Worm (Caenorhabditis elegans): ENCODE results near the gene nekl-3.

DNA sequence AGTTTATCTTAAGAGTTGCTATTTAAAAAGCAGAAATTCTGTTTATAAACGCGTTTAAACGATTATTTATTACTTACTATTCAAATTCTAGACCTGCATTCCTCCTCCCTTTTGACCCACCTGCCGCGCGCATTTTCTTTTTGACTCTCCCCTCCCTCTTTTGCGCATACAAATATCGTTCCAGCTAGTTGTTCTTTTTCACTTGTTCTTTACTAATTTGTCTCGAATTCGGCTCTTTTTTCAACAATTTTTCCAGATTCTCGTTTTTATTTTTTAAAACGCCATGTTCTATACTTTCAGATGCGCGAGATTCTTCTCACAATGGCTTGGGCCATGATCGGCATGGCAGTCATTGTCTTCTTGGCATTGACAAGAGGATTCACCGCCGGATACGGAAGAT, 25.9 kb downstream of the nekl-3 start, which contains the start of gene F19H6.4:
- TF ChIP-seq zag-1 (tag; optimal IDR thresholded peaks at IDR 0.05), result no peak
- no peak for TF ChIP-seq ama-1 (optimal IDR thresholded peaks at IDR 0.05)
- TF ChIP-seq mdl-1 (tag; optimal IDR thresholded peaks at IDR 0.05), result no peak
